Fruit fly (Drosophila melanogaster): ENCODE results near the gene CG6927.
A peak's percentile ranks its signal among the peaks of the same experiment; 100 is the strongest.

dm6 chrX:4937222-4938071 is 30.7 kb downstream of the CG6927 start:
- peak; percentile 78 for TF ChIP-seq ovo (GFP tag; optimal IDR thresholded peaks at IDR 0.05)
- TF ChIP-seq bab1 (GFP tag; optimal IDR thresholded peaks at IDR 0.05) = peak; percentile 18
- peak; percentile 13 for TF ChIP-seq CG7101 (tag; optimal IDR thresholded peaks at IDR 0.05)
- peak; percentile 40 for TF ChIP-seq tj (GFP tag; optimal IDR thresholded peaks at IDR 0.05)
- TF ChIP-seq CG1620 (GFP tag; optimal IDR thresholded peaks at IDR 0.05) = peak; percentile 3

Data from whole organism, adult.